Worm (Caenorhabditis elegans): Measurements from ENCODE around the gene K08E3.2.

- TF ChIP-seq ztf-29 (GFP tag; IDR thresholded peaks at IDR 0.05) (no peak), T22C8.4 (GFP tag; IDR thresholded peaks at IDR 0.05) (no peak), ref-1 (GFP tag; conservative IDR thresholded peaks at IDR 0.05) (no peak), flt-1 (GFP tag; IDR thresholded peaks at IDR 0.05) (no peak), med-1 (GFP tag; optimal IDR thresholded peaks at IDR 0.05; ENCODE audit: insufficient read depth) (no peak), ztf-23 (GFP tag; IDR thresholded peaks at IDR 0.05) (no peak), klf-2 (GFP tag; conservative IDR thresholded peaks at IDR 0.05) (no peak), cog-1 (tag; optimal IDR thresholded peaks at IDR 0.05) (no peak)
Measured at ce11 chrIII:13716266-13716665, 32.2 kb downstream of the K08E3.2 start.

Measured in whole organism, midembryonic.